Fruit fly (Drosophila melanogaster) whole organism, adult: ENCODE measurements around the gene Sap47.

Source experiments
- CG11617 ChIP-seq: fragments of 200-800 bp; sonication (Bioruptor generic); optimal IDR thresholded peaks from 2 replicates; lab custom pipeline; 2017; ENCODE audit warnings: mild to moderate bottlenecking, missing biosample characterization, missing genetic modification reagents, missing genetic modification characterization
- CG14711 ChIP-seq: fragments of 200-800 bp; sonication (Bioruptor generic); optimal IDR thresholded peaks from 2 replicates; lab custom pipeline; 2018; ENCODE audit warnings: missing biosample characterization, mild to moderate bottlenecking, missing genetic modification characterization, moderate library complexity
- CG1620 ChIP-seq: fragments of 200-800 bp; sonication (Bioruptor generic); optimal IDR thresholded peaks from 2 replicates; lab custom pipeline; 2016; ENCODE audit warnings: missing biosample characterization, missing genetic modification characterization
- CG33017 ChIP-seq: fragments of 200-800 bp; sonication (Bioruptor generic); optimal IDR thresholded peaks from 2 replicates; lab custom pipeline; 2018; ENCODE audit warnings: missing biosample characterization, mild to moderate bottlenecking, missing genetic modification characterization, moderate library complexity
- CG5204 ChIP-seq: fragments of 200-800 bp; sonication (Bioruptor generic); optimal IDR thresholded peaks from 2 replicates; lab custom pipeline; 2016; ENCODE audit warnings: missing biosample characterization, missing genetic modification characterization
- CG7045 ChIP-seq: fragments of 200-800 bp; sonication (Bioruptor generic); optimal IDR thresholded peaks from 2 replicates; lab custom pipeline; 2017; ENCODE audit warnings: missing biosample characterization, mild to moderate bottlenecking, missing genetic modification characterization
- CG7101 ChIP-seq: fragments of 200-800 bp; sonication (Bioruptor generic); optimal IDR thresholded peaks from 2 replicates; lab custom pipeline; 2018; ENCODE audit warnings: missing biosample characterization, mild to moderate bottlenecking, missing genetic modification characterization, moderate library complexity
- Clk ChIP-seq: fragments of 200-800 bp; sonication (Bioruptor generic); optimal IDR thresholded peaks from 2 replicates; lab custom pipeline; 2017; ENCODE audit warnings: missing biosample characterization, missing genetic modification characterization
- Crg-1 ChIP-seq: fragments of 200-800 bp; sonication (Bioruptor generic); optimal IDR thresholded peaks from 2 replicates; lab custom pipeline; 2016; ENCODE audit warnings: missing biosample characterization, missing genetic modification characterization
- Hr96 ChIP-seq: fragments of 200-800 bp; sonication (Bioruptor generic); optimal IDR thresholded peaks from 2 replicates; lab custom pipeline; 2016; ENCODE audit warnings: missing biosample characterization, missing genetic modification characterization
- Mnt ChIP-seq: fragments of 200-800 bp; sonication (Bioruptor generic); optimal IDR thresholded peaks from 2 replicates; lab custom pipeline; 2016; ENCODE audit warnings: missing biosample characterization, mild to moderate bottlenecking, missing genetic modification characterization
- bab1 ChIP-seq: fragments of 200-800 bp; sonication (Bioruptor generic); optimal IDR thresholded peaks from 3 replicates; lab custom pipeline; 2019; ENCODE audit warnings: missing biosample characterization, mild to moderate bottlenecking, missing genetic modification characterization, moderate library complexity
- cic ChIP-seq: fragments of 200-800 bp; sonication (Bioruptor generic); optimal IDR thresholded peaks from 2 replicates; lab custom pipeline; 2017; ENCODE audit warnings: missing biosample characterization, mild to moderate bottlenecking, missing genetic modification characterization, moderate library complexity
- kay ChIP-seq: fragments of 200-800 bp; sonication (Bioruptor generic); peaks from one replicate; lab custom pipeline; 2016; ENCODE audit warnings: missing biosample characterization, missing genetic modification characterization, borderline replicate concordance
- ovo ChIP-seq: fragments of 200-800 bp; sonication (Bioruptor generic); optimal IDR thresholded peaks from 2 replicates; lab custom pipeline; 2016; ENCODE audit warnings: missing biosample characterization, missing genetic modification characterization
- pad ChIP-seq: fragments of 200-800 bp; sonication (Bioruptor generic); optimal IDR thresholded peaks from 3 replicates; lab custom pipeline; 2017; ENCODE audit warnings: missing biosample characterization, missing genetic modification characterization, mild to moderate bottlenecking, moderate library complexity, missing genetic modification reagents
- toe ChIP-seq: fragments of 200-800 bp; sonication (Bioruptor generic); optimal IDR thresholded peaks from 2 replicates; lab custom pipeline; 2016; ENCODE audit warnings: missing biosample characterization, missing genetic modification characterization

Sap47 gene

dm6 chr3R:16006806-16007556, 72.1 kb downstream of the Sap47 start:
- TF ChIP-seq CG7101 (no peak), kay (GFP tag; lab: Kevin White, UChicago) (peak; percentile 68), Mnt (GFP tag; lab: Kevin White, UChicago) (peak; percentile 16)

dm6 chr3R:16008300-16008699, 73.4 kb downstream of the Sap47 start:
- TF ChIP-seq CG7101: no peak
- TF ChIP-seq CG7045 (GFP tag; lab: Kevin White, UChicago): no peak
- TF ChIP-seq CG14711 (tag; lab: Kevin White, UChicago): no peak
- no peak for TF ChIP-seq CG5204 (GFP tag; lab: Kevin White, UChicago)
- TF ChIP-seq CG33017 (tag; lab: Kevin White, UChicago): no peak
- TF ChIP-seq ovo (GFP tag; lab: Kevin White, UChicago): no peak
- TF ChIP-seq Clk (GFP tag; lab: Kevin White, UChicago): no peak
- no peak for TF ChIP-seq pad (GFP tag; lab: Kevin White, UChicago)
- no peak for TF ChIP-seq toe (GFP tag; lab: Kevin White, UChicago)
- peak; percentile 21 for TF ChIP-seq Hr96 (GFP tag; lab: Kevin White, UChicago)
- TF ChIP-seq CG11617 (GFP tag; lab: Kevin White, UChicago): no peak
- no peak for TF ChIP-seq Crg-1 (GFP tag; lab: Kevin White, UChicago)
- TF ChIP-seq kay (GFP tag; lab: Kevin White, UChicago): no peak
- TF ChIP-seq bab1 (GFP tag; lab: Kevin White, UChicago): no peak
- TF ChIP-seq CG1620 (GFP tag; lab: Kevin White, UChicago): no peak
- peak; percentile 45 for TF ChIP-seq cic (GFP tag; lab: Kevin White, UChicago)

DNA sequence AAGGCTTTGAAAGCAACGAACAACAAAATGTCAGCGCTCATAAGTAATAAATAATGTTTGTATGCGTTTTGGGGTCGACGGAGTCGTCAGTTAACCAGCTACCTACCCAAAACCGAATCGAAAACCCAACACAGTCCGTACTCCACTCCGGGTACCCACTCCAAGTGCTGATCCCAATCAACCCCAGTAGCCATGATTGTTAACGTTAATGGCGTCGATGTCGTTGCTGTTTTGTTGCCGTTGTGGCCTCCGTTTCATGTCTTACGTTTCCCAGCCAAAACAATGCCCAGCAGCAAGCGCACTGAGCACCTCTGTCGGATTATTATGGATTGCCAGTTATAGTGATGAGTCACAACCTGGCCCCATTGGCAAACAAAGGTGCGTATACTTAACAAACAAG, 74.1 kb downstream of the Sap47 start, which contains the start of gene GATAe:
GATAe (plus strand) TSS at position 76 of the 400 bp plus-strand sequence.
- TF ChIP-seq kay (GFP tag; lab: Kevin White, UChicago) (no peak), ovo (GFP tag; lab: Kevin White, UChicago) (no peak), CG5204 (GFP tag; lab: Kevin White, UChicago) (no peak)

DNA sequence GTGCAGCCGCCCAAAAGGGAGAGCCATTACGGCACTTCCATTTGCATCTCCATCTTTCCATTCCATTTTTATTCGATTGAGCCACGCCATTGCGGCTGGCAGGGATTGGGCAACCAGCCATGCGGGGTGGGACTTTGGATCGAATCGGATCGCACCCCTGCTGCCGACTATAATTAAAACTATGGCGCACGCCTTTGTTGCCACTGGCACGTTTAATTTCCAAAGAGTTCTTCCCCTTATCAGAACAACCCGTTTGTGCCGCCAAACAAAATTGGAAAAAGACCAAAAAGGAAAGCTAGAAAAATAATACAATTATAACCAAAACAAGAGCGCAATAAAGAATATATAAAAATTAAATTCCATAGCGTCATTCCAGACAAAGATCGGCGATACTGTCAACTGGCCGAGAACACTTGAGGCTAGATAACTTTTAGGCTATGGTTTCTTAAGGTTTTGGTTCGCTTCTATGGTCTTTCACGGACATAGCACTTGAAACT, 75.2 kb downstream of the Sap47 start:
- TF ChIP-seq kay (GFP tag; lab: Kevin White, UChicago): peak; percentile 75
- TF ChIP-seq CG7045 (GFP tag; lab: Kevin White, UChicago): no peak
